Worm (Caenorhabditis elegans): Measurements from ENCODE around the gene srxa-4.
"Not testable (repeated sequence)": the region's sequence is repeated elsewhere in the genome, so short reads cannot be mapped to it uniquely, and the experiment has no call there.

srxa-4 gene

DNA sequence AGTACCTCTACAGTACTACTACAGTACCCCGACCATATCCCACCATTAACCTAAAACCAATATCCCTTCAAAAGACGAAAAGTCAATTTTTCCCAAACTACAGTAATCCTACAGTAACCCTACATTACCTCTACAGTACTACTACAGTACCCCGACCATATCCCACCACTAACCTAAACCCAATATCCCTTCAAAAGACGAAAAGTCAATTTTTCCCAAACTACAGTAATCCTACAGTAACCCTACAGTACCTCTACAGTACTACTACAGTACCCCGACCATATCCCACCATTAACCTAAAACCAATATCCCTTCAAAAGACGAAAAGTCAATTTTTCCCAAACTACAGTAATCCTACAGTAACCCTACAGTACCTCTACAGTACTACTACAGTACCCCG lies 24.1 kb downstream of the srxa-4 start, which contains the start of gene nhr-141:
nhr-141 (plus strand) TSS at position 331 of the 400 bp plus-strand sequence.
- not testable (repeated sequence) for TF ChIP-seq unc-55 (GFP tag; optimal IDR thresholded peaks at IDR 0.05); mdl-1 (tag; optimal IDR thresholded peaks at IDR 0.05); nhr-77 (tag; optimal IDR thresholded peaks at IDR 0.05)

DNA sequence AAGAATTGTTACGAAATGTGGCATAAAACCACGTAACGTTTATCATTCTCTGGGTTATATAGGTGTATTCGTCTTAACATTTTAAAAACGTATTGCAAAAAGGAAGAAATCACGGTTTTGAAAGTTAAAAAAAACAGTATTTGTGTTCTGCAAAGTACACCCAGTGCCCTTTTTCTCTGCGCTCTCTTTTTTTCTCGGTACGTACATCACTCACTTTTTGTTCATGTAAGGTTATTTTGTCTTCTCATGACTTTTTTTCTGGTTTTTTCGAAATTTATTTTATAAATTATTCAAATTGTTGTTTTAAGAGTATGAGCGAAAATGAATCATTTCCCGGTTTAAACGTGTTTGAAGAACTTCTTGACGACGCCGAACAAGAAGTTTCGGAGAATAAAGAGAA lies 26.7 kb downstream of the srxa-4 start, which contains the start of gene F25E5.5:
F25E5.5 (plus strand) TSS at position 301 of the 400 bp plus-strand sequence.
- no peak for TF ChIP-seq nhr-129 (tag; optimal IDR thresholded peaks at IDR 0.05)
- no peak for TF ChIP-seq nhr-23 (tag; optimal IDR thresholded peaks at IDR 0.05)
- no peak for TF ChIP-seq mdl-1 (tag; optimal IDR thresholded peaks at IDR 0.05)
- no peak for TF ChIP-seq fos-1 (tag; optimal IDR thresholded peaks at IDR 0.05)
- no peak for TF ChIP-seq C34F6.9 (tag; optimal IDR thresholded peaks at IDR 0.05)
- no peak for TF ChIP-seq lsy-2 (tag; optimal IDR thresholded peaks at IDR 0.05)
- TF ChIP-seq ztf-1 (GFP tag; conservative IDR thresholded peaks at IDR 0.05) = no peak
- TF ChIP-seq lin-39 (tag; optimal IDR thresholded peaks at IDR 0.05) = no peak
- TF ChIP-seq nhr-12 (tag; optimal IDR thresholded peaks at IDR 0.05) = no peak
- TF ChIP-seq lin-11 (tag; optimal IDR thresholded peaks at IDR 0.05) = no peak
- TF ChIP-seq nhr-21 (tag; optimal IDR thresholded peaks at IDR 0.05) = no peak
- no peak for TF ChIP-seq nhr-25 (tag; optimal IDR thresholded peaks at IDR 0.05)
- TF ChIP-seq sma-9 (GFP tag; optimal IDR thresholded peaks at IDR 0.05) = no peak
- no peak for TF ChIP-seq sma-9 (tag; optimal IDR thresholded peaks at IDR 0.05)
- TF ChIP-seq skn-1 (tag; optimal IDR thresholded peaks at IDR 0.05) = no peak

DNA sequence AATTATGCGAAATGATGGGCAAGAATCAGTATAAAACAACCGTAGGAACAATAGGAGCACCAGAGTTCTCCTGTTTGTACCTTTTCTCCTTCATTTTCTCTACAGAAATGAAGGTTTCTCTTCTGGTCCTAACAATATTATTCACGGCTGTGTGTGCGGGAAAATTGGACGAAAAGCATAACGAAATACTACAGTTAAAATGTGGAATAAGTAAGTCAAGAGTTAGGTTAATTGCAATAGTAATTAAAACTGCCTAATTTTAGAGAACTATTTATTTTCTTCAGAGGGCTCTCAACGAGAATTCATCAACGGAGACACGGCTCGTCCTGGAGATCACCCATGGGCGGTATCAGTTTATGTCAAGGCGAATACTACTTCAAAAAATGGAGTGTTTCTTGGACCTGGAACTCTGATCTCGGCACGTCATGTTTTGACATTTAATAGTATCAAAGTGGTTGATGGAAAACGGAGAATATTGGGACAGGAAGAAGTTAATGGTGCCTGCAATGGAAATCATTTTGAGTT lies 29.1 kb downstream of the srxa-4 start, which contains the start of gene try-12:
try-12 (plus strand) TSS at position 51 of the 525 bp plus-strand sequence.
- TF ChIP-seq unc-62 (GFP tag; optimal IDR thresholded peaks at IDR 0.05) (no peak), ZK546.5 (tag; optimal IDR thresholded peaks at IDR 0.05) (no peak), ceh-82 (tag; optimal IDR thresholded peaks at IDR 0.05) (no peak), nhr-21 (tag; optimal IDR thresholded peaks at IDR 0.05) (no peak), crh-2 (tag; optimal IDR thresholded peaks at IDR 0.05) (no peak), nhr-6 (tag; optimal IDR thresholded peaks at IDR 0.05) (no peak), lsy-2 (tag; optimal IDR thresholded peaks at IDR 0.05) (no peak), gmeb-1 (tag; optimal IDR thresholded peaks at IDR 0.05) (no peak), nhr-23 (tag; optimal IDR thresholded peaks at IDR 0.05) (no peak), mdl-1 (tag; optimal IDR thresholded peaks at IDR 0.05) (no peak), sem-4 (tag; optimal IDR thresholded peaks at IDR 0.05) (no peak), ztf-1 (GFP tag; conservative IDR thresholded peaks at IDR 0.05) (no peak), nhr-12 (tag; optimal IDR thresholded peaks at IDR 0.05) (no peak)

DNA sequence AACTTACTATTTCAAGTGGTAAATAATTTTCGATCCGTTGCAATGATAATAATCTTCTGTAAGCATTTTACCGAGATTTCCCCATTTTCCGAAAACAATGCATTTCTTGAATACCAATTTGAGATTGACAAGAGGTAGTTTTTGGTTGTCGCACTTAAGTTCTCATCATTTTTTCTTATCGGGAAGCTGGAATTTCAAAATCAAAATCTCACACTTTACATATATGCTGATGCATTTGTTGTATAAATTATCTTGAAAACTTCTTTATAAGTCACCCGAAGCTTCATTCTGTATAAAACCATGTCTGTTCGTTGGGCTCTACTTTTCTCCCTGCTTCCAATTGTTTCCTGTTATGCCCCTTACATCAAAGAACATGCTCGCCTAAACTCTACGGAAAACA lies 31.2 kb downstream of the srxa-4 start, which contains the start of gene try-11:
try-11 (plus strand) TSS at position 301 of the 400 bp plus-strand sequence.
- TF ChIP-seq mbf-1 (tag; optimal IDR thresholded peaks at IDR 0.05) (no peak), alr-1 (tag; optimal IDR thresholded peaks at IDR 0.05) (no peak), nhr-237 (tag; optimal IDR thresholded peaks at IDR 0.05) (no peak), crh-2 (tag; optimal IDR thresholded peaks at IDR 0.05) (no peak), sem-4 (tag; optimal IDR thresholded peaks at IDR 0.05) (no peak), ceh-16 (tag; optimal IDR thresholded peaks at IDR 0.05) (no peak), lsy-2 (tag; optimal IDR thresholded peaks at IDR 0.05) (no peak), unc-62 (GFP tag; optimal IDR thresholded peaks at IDR 0.05) (no peak), mdl-1 (tag; optimal IDR thresholded peaks at IDR 0.05) (no peak), dmd-4 (tag; optimal IDR thresholded peaks at IDR 0.05) (no peak), ama-1 (optimal IDR thresholded peaks at IDR 0.05) (no peak), nhr-77 (tag; optimal IDR thresholded peaks at IDR 0.05) (no peak), lin-13 (GFP tag; optimal IDR thresholded peaks at IDR 0.05) (no peak), nhr-23 (tag; optimal IDR thresholded peaks at IDR 0.05) (no peak), elt-1 (tag; optimal IDR thresholded peaks at IDR 0.05) (no peak), nhr-6 (tag; optimal IDR thresholded peaks at IDR 0.05) (no peak)

DNA sequence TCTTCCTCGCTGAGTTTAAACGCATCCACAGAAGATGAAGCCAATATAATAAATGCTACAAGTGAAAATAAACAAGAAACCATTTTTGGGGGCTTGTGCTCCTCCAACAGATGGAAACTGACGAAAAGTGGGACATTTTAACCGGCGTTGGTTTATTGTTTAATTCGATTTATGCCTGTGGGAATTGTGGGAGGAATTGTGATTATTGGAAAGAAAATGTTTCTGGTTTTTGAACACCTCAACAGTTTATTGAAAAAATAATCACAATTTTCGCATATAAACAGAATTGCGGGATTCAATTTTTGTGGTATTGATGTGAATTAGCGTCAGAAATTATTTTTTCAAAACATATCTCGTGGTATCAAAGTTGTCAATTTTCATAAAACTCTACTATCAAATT lies 34.0 kb downstream of the srxa-4 start, which contains the start of gene try-8:
try-8 (minus strand) TSS at position 101 of the 400 bp plus-strand sequence.
- TF ChIP-seq nhr-12 (tag; optimal IDR thresholded peaks at IDR 0.05) (no peak), ceh-16 (tag; optimal IDR thresholded peaks at IDR 0.05) (no peak), mbf-1 (tag; optimal IDR thresholded peaks at IDR 0.05) (no peak), fos-1 (tag; optimal IDR thresholded peaks at IDR 0.05) (no peak)

DNA sequence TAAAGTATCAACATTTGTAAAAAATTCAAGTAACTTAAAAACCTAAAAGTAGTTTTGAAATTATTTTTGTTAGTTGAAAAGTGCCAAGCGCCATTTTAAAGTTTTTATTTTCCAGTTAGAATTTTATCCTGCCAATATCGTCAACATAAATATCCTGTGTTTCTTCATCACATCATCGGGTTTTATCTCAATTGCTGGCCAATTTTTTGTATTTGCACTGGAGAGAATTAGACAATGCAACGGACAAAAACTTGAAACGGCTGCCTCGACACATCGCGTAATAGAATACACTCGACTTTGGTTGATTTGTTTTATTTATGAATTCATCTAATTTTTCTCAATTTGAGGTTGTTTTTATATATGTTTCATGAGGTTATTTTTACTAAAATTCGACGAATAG lies 34.7 kb downstream of the srxa-4 start, which contains the start of gene F25E5.2:
F25E5.2 (plus strand) TSS at position 301 of the 400 bp plus-strand sequence.
- TF ChIP-seq nhr-25 (tag; optimal IDR thresholded peaks at IDR 0.05) (no peak), ceh-82 (tag; optimal IDR thresholded peaks at IDR 0.05) (no peak), lsy-2 (tag; optimal IDR thresholded peaks at IDR 0.05) (no peak), R02D3.7 (tag; optimal IDR thresholded peaks at IDR 0.05) (no peak), ztf-11 (tag; optimal IDR thresholded peaks at IDR 0.05) (no peak), lin-39 (tag; optimal IDR thresholded peaks at IDR 0.05) (no peak), elt-3 (tag; optimal IDR thresholded peaks at IDR 0.05) (no peak), egl-27 (tag; optimal IDR thresholded peaks at IDR 0.05) (no peak), nhr-10 (tag; optimal IDR thresholded peaks at IDR 0.05) (no peak), skn-1 (tag; optimal IDR thresholded peaks at IDR 0.05) (no peak)

Data from whole organism, L2 larva.